Worm (Caenorhabditis elegans) whole organism, L3 larva: Measurements from ENCODE around the gene dyla-1.

Experiments used
- R02D3.7 ChIP-seq: fragments of 150-350 bp; optimal IDR thresholded peaks from 2 replicates; lab custom pipeline; 2014; ENCODE audit warnings: missing biosample characterization, missing genetic modification characterization
- ZK546.5 ChIP-seq: sonication (generic microtip); optimal IDR thresholded peaks from 2 replicates; lab custom pipeline; 2017; ENCODE audit warnings: missing biosample characterization, missing genetic modification characterization
- aly-2 ChIP-seq: fragments of 150-350 bp; optimal IDR thresholded peaks from 2 replicates; lab custom pipeline; 2014; ENCODE audit warnings: missing biosample characterization, missing genetic modification characterization
- ama-1 ChIP-seq: fragments of 150-350 bp; optimal IDR thresholded peaks from 2 replicates; lab custom pipeline; 2018
- ceh-16 ChIP-seq: sonication (generic microtip); optimal IDR thresholded peaks from 2 replicates; lab custom pipeline; 2017; ENCODE audit warnings: missing biosample characterization, missing genetic modification characterization
- ceh-28 ChIP-seq: fragments of 150-350 bp; optimal IDR thresholded peaks from 2 replicates; lab custom pipeline; 2014; ENCODE audit warnings: missing biosample characterization, missing genetic modification reagents, missing genetic modification characterization
- ceh-82 ChIP-seq: fragments of 150-350 bp; optimal IDR thresholded peaks from 2 replicates; lab custom pipeline; 2014; ENCODE audit warnings: missing biosample characterization, missing genetic modification characterization
- ceh-9 ChIP-seq: sonication (generic microtip); optimal IDR thresholded peaks from 2 replicates; lab custom pipeline; 2018; ENCODE audit warnings: missing biosample characterization, missing genetic modification characterization
- daf-12 ChIP-seq: fragments of 150-350 bp; optimal IDR thresholded peaks from 2 replicates; lab custom pipeline; 2014; ENCODE audit warnings: missing biosample characterization, missing genetic modification reagents, missing genetic modification characterization
- egl-27 ChIP-seq: sonication (generic microtip); optimal IDR thresholded peaks from 4 replicates; lab custom pipeline; 2017; ENCODE audit warnings: missing biosample characterization, missing genetic modification reagents, missing genetic modification characterization
- egl-5 ChIP-seq: fragments of 150-350 bp; optimal IDR thresholded peaks from 2 replicates; lab custom pipeline; 2017; ENCODE audit warnings: missing biosample characterization, missing genetic modification reagents, missing genetic modification characterization, inconsistent platforms
- elt-1 ChIP-seq: fragments of 150-350 bp; optimal IDR thresholded peaks from 2 replicates; lab custom pipeline; 2014; ENCODE audit warnings: missing biosample characterization, missing genetic modification characterization
- elt-2 ChIP-seq: sonication (generic microtip); optimal IDR thresholded peaks from 2 replicates; lab custom pipeline; 2016; ENCODE audit warnings: missing genetic modification reagents, mild to moderate bottlenecking, missing genetic modification characterization, missing compliant biosample characterization
- elt-3 ChIP-seq, 3 experiments: fragments of 150-350 bp in 1 of 3; sonication (generic microtip) in 2 of 3; optimal IDR thresholded peaks; 2 replicates in 2 of 3; 4 replicates in 1 of 3; lab custom pipeline; 2014 to 2017; ENCODE audit warnings: missing biosample characterization in 3 of 3, missing genetic modification characterization in 3 of 3
- eor-1 ChIP-seq, 2 experiments: fragments of 150-350 bp; optimal IDR thresholded peaks; 2 replicates each; lab custom pipeline; 2014 to 2018; ENCODE audit warnings: missing biosample characterization in 2 of 2, missing genetic modification characterization in 2 of 2
- fkh-10 ChIP-seq: sonication (generic microtip); optimal IDR thresholded peaks from 2 replicates; lab custom pipeline; 2017; ENCODE audit warnings: missing biosample characterization, missing genetic modification reagents, missing genetic modification characterization
- fkh-2 ChIP-seq: fragments of 150-350 bp; optimal IDR thresholded peaks from 2 replicates; lab custom pipeline; 2014; ENCODE audit warnings: missing biosample characterization, missing genetic modification reagents, missing genetic modification characterization
- fos-1 ChIP-seq: fragments of 150-350 bp; optimal IDR thresholded peaks from 2 replicates; lab custom pipeline; 2014; ENCODE audit warnings: missing biosample characterization, missing genetic modification characterization
- hmg-11 ChIP-seq: sonication (generic microtip); optimal IDR thresholded peaks from 2 replicates; lab custom pipeline; 2016; ENCODE audit warnings: missing genetic modification characterization, missing compliant biosample characterization
- jun-1 ChIP-seq: fragments of 150-350 bp; optimal IDR thresholded peaks from 2 replicates; lab custom pipeline; 2014; ENCODE audit warnings: missing biosample characterization, missing genetic modification reagents, missing genetic modification characterization
- lin-15B ChIP-seq: fragments of 150-350 bp; optimal IDR thresholded peaks from 2 replicates; lab custom pipeline; 2014; ENCODE audit warnings: missing biosample characterization, missing genetic modification characterization
- lin-39 ChIP-seq: fragments of 150-350 bp; optimal IDR thresholded peaks from 2 replicates; lab custom pipeline; 2018; ENCODE audit warnings: missing biosample characterization, missing genetic modification reagents, missing genetic modification characterization
- lsy-12 ChIP-seq: sonication (generic microtip); optimal IDR thresholded peaks from 2 replicates; lab custom pipeline; 2016; ENCODE audit warnings: mild to moderate bottlenecking, missing genetic modification characterization, missing compliant biosample characterization
- mdl-1 ChIP-seq: fragments of 150-350 bp; optimal IDR thresholded peaks from 2 replicates; lab custom pipeline; 2014; ENCODE audit warnings: missing biosample characterization, missing genetic modification characterization
- mml-1 ChIP-seq: fragments of 150-350 bp; sonication (generic microtip); optimal IDR thresholded peaks from 3 replicates; lab custom pipeline; 2014; ENCODE audit warnings: missing biosample characterization, missing genetic modification characterization
- nfya-1 ChIP-seq: sonication (generic microtip); optimal IDR thresholded peaks from 2 replicates; lab custom pipeline; 2017; ENCODE audit warnings: missing genetic modification characterization, mild to moderate bottlenecking, missing compliant biosample characterization, antibody characterized with exemption, moderate library complexity; ENCODE audit not compliant: insufficient read depth
- nhr-11 ChIP-seq: fragments of 150-350 bp; optimal IDR thresholded peaks from 2 replicates; lab custom pipeline; 2014; ENCODE audit warnings: missing biosample characterization, missing genetic modification characterization
- nhr-12 ChIP-seq: fragments of 150-350 bp; optimal IDR thresholded peaks from 2 replicates; lab custom pipeline; 2014; ENCODE audit warnings: missing biosample characterization, missing genetic modification characterization
- nhr-23 ChIP-seq: fragments of 150-350 bp; optimal IDR thresholded peaks from 2 replicates; lab custom pipeline; 2014; ENCODE audit warnings: missing biosample characterization, missing genetic modification reagents, missing genetic modification characterization
- nhr-237 ChIP-seq: fragments of 150-350 bp; optimal IDR thresholded peaks from 2 replicates; lab custom pipeline; 2014; ENCODE audit warnings: missing biosample characterization, missing genetic modification characterization
- nhr-25 ChIP-seq: sonication (generic microtip); optimal IDR thresholded peaks from 2 replicates; lab custom pipeline; 2017; ENCODE audit warnings: missing biosample characterization, missing genetic modification characterization
- nhr-28 ChIP-seq: fragments of 150-350 bp; optimal IDR thresholded peaks from 2 replicates; lab custom pipeline; 2014; ENCODE audit warnings: missing biosample characterization, missing genetic modification characterization
- nhr-67 ChIP-seq: fragments of 150-350 bp; optimal IDR thresholded peaks from 2 replicates; lab custom pipeline; 2014; ENCODE audit warnings: missing biosample characterization, missing genetic modification characterization
- nhr-76 ChIP-seq: fragments of 150-350 bp; sonication (generic microtip); optimal IDR thresholded peaks from 5 replicates; lab custom pipeline; 2014; ENCODE audit warnings: missing biosample characterization, missing genetic modification characterization
- nhr-77 ChIP-seq: fragments of 150-350 bp; optimal IDR thresholded peaks from 2 replicates; lab custom pipeline; 2014; ENCODE audit warnings: missing biosample characterization, missing genetic modification characterization
- pha-4 ChIP-seq: fragments of 150-350 bp; optimal IDR thresholded peaks from 2 replicates; lab custom pipeline; 2014; ENCODE audit warnings: missing biosample characterization, missing genetic modification reagents, missing genetic modification characterization
- pqm-1 ChIP-seq: fragments of 150-350 bp; optimal IDR thresholded peaks from 2 replicates; lab custom pipeline; 2017; ENCODE audit warnings: missing biosample characterization, missing genetic modification characterization, inconsistent platforms
- sea-2 ChIP-seq: fragments of 150-350 bp; sonication (generic microtip); optimal IDR thresholded peaks from 4 replicates; lab custom pipeline; 2014; ENCODE audit warnings: missing biosample characterization, missing genetic modification reagents, missing genetic modification characterization
- skn-1 ChIP-seq: fragments of 150-350 bp; optimal IDR thresholded peaks from 2 replicates; lab custom pipeline; 2014; ENCODE audit warnings: missing biosample characterization, missing genetic modification characterization
- snpc-4 ChIP-seq: fragments of 150-350 bp; optimal IDR thresholded peaks from 2 replicates; lab custom pipeline; 2014; ENCODE audit warnings: missing biosample characterization, missing genetic modification characterization
- tbx-2 ChIP-seq: sonication (generic microtip); optimal IDR thresholded peaks from 2 replicates; lab custom pipeline; 2016; ENCODE audit warnings: mild to moderate bottlenecking, missing genetic modification characterization, missing compliant biosample characterization
- unc-39 ChIP-seq: sonication (generic microtip); optimal IDR thresholded peaks from 4 replicates; lab custom pipeline; 2017; ENCODE audit warnings: missing biosample characterization, missing genetic modification characterization
- unc-62 ChIP-seq: fragments of 150-350 bp; sonication (generic microtip); optimal IDR thresholded peaks from 4 replicates; lab custom pipeline; 2014; ENCODE audit warnings: missing biosample characterization, missing genetic modification reagents, missing genetic modification characterization
- zag-1 ChIP-seq: fragments of 150-350 bp; optimal IDR thresholded peaks from 2 replicates; lab custom pipeline; 2014; ENCODE audit warnings: missing biosample characterization, missing genetic modification characterization
- ztf-11 ChIP-seq: fragments of 150-350 bp; optimal IDR thresholded peaks from 2 replicates; lab custom pipeline; 2014; ENCODE audit warnings: missing biosample characterization, missing genetic modification characterization
- ztf-4 ChIP-seq: fragments of 150-350 bp; optimal IDR thresholded peaks from 2 replicates; lab custom pipeline; 2014; ENCODE audit warnings: missing biosample characterization, missing genetic modification characterization

dyla-1 gene

ce11 chrX:16809689-16810088 lies 31.1 kb upstream of the dyla-1 start:
- TF ChIP-seq zag-1 (tag; lab: Kevin White, UChicago) = no peak
- no peak for TF ChIP-seq egl-27
- TF ChIP-seq tbx-2 (tag; lab: Kevin White, UChicago) = no peak
- no peak for TF ChIP-seq nhr-23 (tag; lab: Kevin White, UChicago)
- no peak for TF ChIP-seq fkh-10 (GFP tag; lab: Kevin White, UChicago)
- TF ChIP-seq elt-3 (tag; optimal IDR thresholded peaks at IDR 0.05; lab: Kevin White, UChicago) = no peak
- no peak for TF ChIP-seq aly-2 (tag; lab: Kevin White, UChicago)
- no peak for TF ChIP-seq elt-1
- no peak for TF ChIP-seq unc-62 (GFP tag; lab: Kevin White, UChicago)
- TF ChIP-seq mml-1 (tag; lab: Kevin White, UChicago) = no peak
- TF ChIP-seq lin-15B (tag; lab: Kevin White, UChicago) = no peak
- no peak for TF ChIP-seq lsy-12 (tag; lab: Kevin White, UChicago)
- TF ChIP-seq snpc-4 = no peak
- TF ChIP-seq R02D3.7 (tag; lab: Kevin White, UChicago) = no peak
- no peak for TF ChIP-seq daf-12 (tag; lab: Kevin White, UChicago)
- no peak for TF ChIP-seq pqm-1
- no peak for TF ChIP-seq ZK546.5 (tag; lab: Kevin White, UChicago)
- TF ChIP-seq nhr-77 (tag; lab: Kevin White, UChicago) = no peak

DNA sequence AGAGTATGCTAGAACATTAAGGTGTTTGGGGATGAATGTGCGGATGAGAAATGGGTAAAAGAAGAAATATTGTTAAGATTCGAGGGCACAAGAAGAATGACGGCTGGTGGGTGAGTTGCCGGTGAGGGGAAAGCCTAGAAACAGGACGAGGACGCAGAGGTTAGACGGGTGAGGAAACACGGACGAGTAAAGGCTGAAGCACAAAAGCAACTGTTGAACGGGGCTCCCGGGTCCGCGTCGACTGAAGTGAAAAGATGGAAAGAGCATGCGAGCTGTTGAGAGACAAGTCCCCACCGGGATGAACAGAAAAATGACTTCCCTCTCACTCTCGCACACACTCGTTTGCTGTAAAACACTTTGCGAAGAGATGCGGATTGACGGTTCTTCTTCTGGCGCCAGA lies 28.9 kb upstream of the dyla-1 start:
- TF ChIP-seq ceh-16 (tag; lab: Kevin White, UChicago) (no peak), lin-39 (tag; lab: Kevin White, UChicago) (peak; percentile 19), egl-27 (no peak), mml-1 (tag; lab: Kevin White, UChicago) (no peak), nhr-28 (tag; lab: Kevin White, UChicago) (no peak), zag-1 (tag; lab: Kevin White, UChicago) (no peak)

ce11 chrX:16813148-16813547 lies 27.7 kb upstream of the dyla-1 start:
- peak; percentile 33 for TF ChIP-seq jun-1 (tag; lab: Kevin White, UChicago)
- TF ChIP-seq pqm-1 = peak; percentile 82
- peak; percentile 82 for TF ChIP-seq elt-2
- no peak for TF ChIP-seq snpc-4
- TF ChIP-seq pha-4 (tag; lab: Kevin White, UChicago) = peak; percentile 82

- TF ChIP-seq nhr-76 (tag; lab: Kevin White, UChicago) (no peak), lin-15B (tag; lab: Kevin White, UChicago) (peak; percentile 32), unc-39 (tag; lab: Kevin White, UChicago) (no peak), nhr-25 (tag; lab: Kevin White, UChicago) (peak; percentile 26), nhr-237 (tag; lab: Kevin White, UChicago) (no peak), ztf-11 (no peak), fos-1 (peak; percentile 66), ztf-4 (tag; lab: Kevin White, UChicago) (no peak), fkh-2 (no peak), ceh-82 (tag; lab: Kevin White, UChicago) (no peak), snpc-4 (no peak), hmg-11 (peak; percentile 49), nfya-1 (peak; percentile 48), aly-2 (tag; lab: Kevin White, UChicago) (no peak), nhr-67 (no peak), egl-5 (tag; lab: Kevin White, UChicago) (peak; percentile 28), lsy-12 (tag; lab: Kevin White, UChicago) (no peak), skn-1 (no peak), mdl-1 (tag; lab: Kevin White, UChicago) (no peak), egl-27 (no peak), jun-1 (tag; lab: Kevin White, UChicago) (peak; percentile 42), eor-1 (tag; optimal IDR thresholded peaks at IDR 0.05; lab: Kevin White, UChicago) (no peak), elt-3 (tag; optimal IDR thresholded peaks at IDR 0.05; lab: Kevin White, UChicago) (no peak), ama-1 (no peak), ceh-28 (tag; lab: Kevin White, UChicago) (no peak), nhr-12 (tag; lab: Kevin White, UChicago) (no peak), mml-1 (tag; lab: Kevin White, UChicago) (no peak), tbx-2 (tag; lab: Kevin White, UChicago) (no peak), ZK546.5 (tag; lab: Kevin White, UChicago) (no peak), pha-4 (tag; lab: Kevin White, UChicago) (peak; percentile 77), fkh-10 (GFP tag; lab: Kevin White, UChicago) (no peak), ceh-9 (tag; lab: Kevin White, UChicago) (no peak), sea-2 (GFP tag; lab: Kevin White, UChicago) (no peak), elt-2 (no peak), nhr-11 (no peak), nhr-77 (tag; lab: Kevin White, UChicago) (no peak), pqm-1 (no peak)
Observed at ce11 chrX:16813606-16814330, 27.1 kb upstream of the dyla-1 start, which contains the start of gene cas-1. TSS of gene cas-1 (minus strand) at chrX:16813656.
